Worm (Caenorhabditis elegans) whole organism, midembryonic: ENCODE data around the gene pro-3.
A peak's percentile ranks its signal among the peaks of the same experiment; 100 is the strongest.

ENCODE experiments used
- T22C8.4 ChIP-seq: fragments of 200-800 bp; sonication (Bioruptor generic); IDR thresholded peaks from 2 replicates; pipeline ENCODE4 v1.3.6; 2022; ENCODE audit warnings: missing genetic modification characterization, missing compliant biosample characterization
- cog-1 ChIP-seq: sonication (generic microtip); optimal IDR thresholded peaks from 2 replicates; lab custom pipeline; 2016; ENCODE audit warnings: missing genetic modification characterization, missing compliant biosample characterization
- flt-1 ChIP-seq: fragments of 200-800 bp; sonication (Bioruptor generic); IDR thresholded peaks from 2 replicates; pipeline ENCODE4 v1.3.6; 2022; ENCODE audit warnings: missing genetic modification characterization, missing compliant biosample characterization
- klf-2 ChIP-seq: fragments of 200-800 bp; sonication (Bioruptor generic); conservative IDR thresholded peaks from 2 replicates; pipeline ENCODE4 v1.3.6; 2022; ENCODE audit warnings: missing genetic modification reagents, missing genetic modification characterization, missing compliant biosample characterization
- med-1 ChIP-seq: sonication (generic microtip); optimal IDR thresholded peaks from 2 replicates; lab custom pipeline; 2017; ENCODE audit warnings: missing genetic modification characterization, mild to moderate bottlenecking, missing compliant biosample characterization, antibody characterized with exemption, missing genetic modification reagents; ENCODE audit not compliant: insufficient read depth
- ref-1 ChIP-seq: fragments of 200-800 bp; sonication (Bioruptor generic); conservative IDR thresholded peaks from 2 replicates; pipeline ENCODE4 v1.3.6; 2022; ENCODE audit warnings: missing genetic modification reagents, missing genetic modification characterization, missing compliant biosample characterization
- tab-1 ChIP-seq: fragments of 200-800 bp; sonication (Bioruptor generic); IDR thresholded peaks from 2 replicates; pipeline ENCODE4 v1.3.6; 2022; ENCODE audit warnings: missing genetic modification characterization, missing compliant biosample characterization
- ztf-23 ChIP-seq: fragments of 200-800 bp; sonication (Bioruptor generic); IDR thresholded peaks from 2 replicates; pipeline ENCODE4 v1.3.6; 2022; ENCODE audit warnings: missing genetic modification reagents, missing genetic modification characterization, missing compliant biosample characterization
- ztf-29 ChIP-seq: fragments of 200-800 bp; sonication (Bioruptor generic); IDR thresholded peaks from 2 replicates; pipeline ENCODE4 v1.3.6; 2022; ENCODE audit warnings: missing genetic modification reagents, missing genetic modification characterization, missing compliant biosample characterization

pro-3 gene

ce11 chrV:19119260-19119659, 1.0 kb upstream of the pro-3 start, which contains the start of gene Y39B6A.13:
TSS of gene Y39B6A.13 (minus strand) at chrV:19119425.
- no peak for TF ChIP-seq ztf-29 (GFP tag; lab: Robert Waterston, UW)
- TF ChIP-seq ref-1 = no peak
- TF ChIP-seq ztf-23 (GFP tag; lab: Robert Waterston, UW) = no peak
- no peak for TF ChIP-seq tab-1 (GFP tag; lab: Robert Waterston, UW)
- TF ChIP-seq T22C8.4 (GFP tag; lab: Robert Waterston, UW) = peak; percentile 43; the same call in 1 of the 2 replicates
- TF ChIP-seq klf-2 (GFP tag; lab: Robert Waterston, UW) = no peak
- TF ChIP-seq flt-1 = no peak

DNA sequence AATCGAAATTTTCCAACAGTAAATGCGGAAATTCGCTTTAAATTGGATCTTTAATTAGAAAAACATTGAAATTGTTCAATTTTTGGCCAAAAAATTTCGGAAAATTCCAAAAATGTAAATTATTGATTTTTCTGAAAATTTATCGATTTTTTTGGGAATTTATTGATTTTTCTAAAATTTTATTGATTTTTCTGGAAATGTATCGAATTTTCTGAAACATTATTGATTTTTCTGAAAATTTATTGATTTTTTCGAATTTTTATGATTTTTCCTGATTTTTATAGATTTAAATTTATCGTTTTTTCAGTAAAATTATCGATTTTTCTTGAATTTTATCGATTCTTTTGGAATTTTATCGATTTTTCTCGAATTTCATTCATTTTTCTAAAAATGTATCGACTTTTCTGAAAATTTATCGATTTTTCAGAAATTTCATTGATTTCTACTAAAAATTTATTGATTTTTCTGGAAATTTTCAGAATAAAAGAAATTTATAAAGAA, 1.3 kb downstream of the pro-3 start:
- TF ChIP-seq flt-1 (no peak), T22C8.4 (GFP tag; lab: Robert Waterston, UW) (peak; percentile 89), med-1 (GFP tag; lab: Kevin White, UChicago) (no peak), cog-1 (tag; lab: Kevin White, UChicago) (no peak), ztf-23 (GFP tag; lab: Robert Waterston, UW) (no peak), ref-1 (no peak)

- TF ChIP-seq T22C8.4 (GFP tag; lab: Robert Waterston, UW) = peak; percentile 99
Observed at ce11 chrV:19113639-19114038, 4.6 kb downstream of the pro-3 start.

DNA sequence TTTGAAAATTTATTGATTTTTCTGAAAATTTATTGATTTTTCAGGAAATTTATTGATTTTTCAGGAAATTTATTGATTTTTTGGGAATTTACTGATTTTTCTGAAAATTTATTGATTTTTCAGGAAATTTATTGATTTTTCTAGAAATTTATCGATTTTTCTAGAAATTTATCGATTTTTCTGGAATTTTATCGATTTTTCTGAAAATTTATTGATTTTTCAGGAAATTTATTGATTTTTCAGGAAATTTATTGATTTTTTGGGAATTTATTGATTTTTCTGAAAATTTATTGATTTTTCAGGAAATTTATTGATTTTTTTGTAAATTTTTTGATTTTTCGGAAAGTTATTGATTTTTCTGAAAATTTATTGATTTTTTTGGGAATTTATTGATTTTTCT, 5.6 kb downstream of the pro-3 start:
- TF ChIP-seq T22C8.4 (GFP tag; lab: Robert Waterston, UW) = peak; percentile 93

DNA sequence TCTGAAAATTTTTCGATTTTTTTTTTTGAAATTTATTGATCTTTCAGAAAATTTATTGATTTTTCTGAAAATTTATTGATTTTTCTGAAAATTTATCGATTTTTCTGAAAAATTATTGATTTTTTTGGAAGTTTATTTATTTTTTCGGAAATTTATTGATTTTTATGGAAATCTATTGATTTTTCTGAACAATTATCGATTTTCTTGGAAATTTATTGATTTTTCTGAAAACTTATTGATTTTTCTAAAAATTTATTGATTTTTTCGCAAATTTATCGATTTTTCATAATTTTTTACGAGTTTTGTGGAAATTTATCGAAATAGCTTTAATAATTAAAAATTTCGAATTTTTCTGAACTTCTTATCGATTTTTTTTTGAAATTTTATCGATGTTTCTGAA, 11.1 kb downstream of the pro-3 start:
- TF ChIP-seq ref-1 (no peak), cog-1 (tag; lab: Kevin White, UChicago) (no peak), ztf-29 (GFP tag; lab: Robert Waterston, UW) (no peak), flt-1 (no peak), tab-1 (GFP tag; lab: Robert Waterston, UW) (no peak), T22C8.4 (GFP tag; lab: Robert Waterston, UW) (peak; percentile 86)

ce11 chrV:19101589-19102201, 16.5 kb downstream of the pro-3 start, which contains the start of gene zhp-4:
TSS of gene zhp-4 (minus strand) at chrV:19101786.
- peak; percentile 95 for TF ChIP-seq T22C8.4 (GFP tag; lab: Robert Waterston, UW)

DNA sequence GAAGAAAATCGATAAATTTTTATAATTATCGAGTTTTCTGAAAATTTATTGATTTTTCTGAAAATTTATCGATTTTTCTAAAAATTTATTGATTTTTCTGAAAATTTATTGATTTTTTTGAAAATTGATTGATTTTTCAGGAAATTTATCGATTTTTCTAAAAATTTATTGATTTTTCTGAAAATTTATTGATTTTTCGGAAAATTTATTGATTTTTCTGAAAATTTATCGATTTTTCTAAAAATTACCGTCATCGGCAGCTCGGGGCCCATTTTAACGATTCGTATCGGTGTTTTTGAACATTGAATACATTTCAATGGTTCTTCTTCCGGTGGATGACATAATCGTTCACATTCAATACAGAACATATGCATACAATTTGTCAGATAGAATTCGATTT, 17.5 kb downstream of the pro-3 start:
- peak; percentile 88 for TF ChIP-seq T22C8.4 (GFP tag; lab: Robert Waterston, UW)

DNA sequence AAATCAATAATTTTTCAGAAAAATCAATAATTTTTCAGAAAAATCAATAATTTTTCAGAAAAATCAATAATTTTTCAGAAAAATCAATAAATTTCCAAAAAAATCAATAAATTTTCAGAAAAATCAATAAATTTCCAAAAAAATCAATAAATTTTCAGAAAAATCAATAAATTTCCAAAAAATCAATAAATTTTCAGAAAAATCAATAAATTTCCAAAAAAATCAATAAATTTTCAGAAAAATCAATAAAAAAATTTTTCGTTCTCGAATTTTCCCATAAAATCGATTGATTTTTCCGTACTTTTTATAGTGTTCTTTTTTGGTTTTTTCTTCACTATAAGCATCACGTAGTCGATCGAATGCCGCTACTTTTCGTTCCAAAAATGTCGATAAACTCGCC, 18.1 kb downstream of the pro-3 start:
- TF ChIP-seq T22C8.4 (GFP tag; lab: Robert Waterston, UW) = peak; percentile 98

DNA sequence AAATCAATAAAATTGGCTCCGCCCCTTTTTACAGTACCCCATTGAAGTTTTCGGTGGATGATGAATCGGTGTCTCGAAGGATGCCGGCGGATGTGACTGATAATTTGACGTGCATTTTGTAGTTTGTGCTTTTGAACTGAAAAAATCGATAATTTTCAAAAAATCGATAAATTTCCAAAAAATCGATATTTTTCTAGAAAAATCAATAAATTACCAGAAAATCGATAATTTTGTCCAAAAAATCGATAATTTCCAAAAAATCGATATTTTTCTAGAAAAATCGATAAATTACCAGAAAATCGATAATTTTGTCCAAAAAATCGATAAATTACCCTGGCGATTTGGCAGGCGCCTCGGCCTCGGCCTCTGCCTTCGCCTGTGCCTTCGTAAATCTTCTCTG, 18.7 kb downstream of the pro-3 start:
- TF ChIP-seq T22C8.4 (GFP tag; lab: Robert Waterston, UW) (peak; percentile 98), med-1 (GFP tag; lab: Kevin White, UChicago) (no peak)

DNA sequence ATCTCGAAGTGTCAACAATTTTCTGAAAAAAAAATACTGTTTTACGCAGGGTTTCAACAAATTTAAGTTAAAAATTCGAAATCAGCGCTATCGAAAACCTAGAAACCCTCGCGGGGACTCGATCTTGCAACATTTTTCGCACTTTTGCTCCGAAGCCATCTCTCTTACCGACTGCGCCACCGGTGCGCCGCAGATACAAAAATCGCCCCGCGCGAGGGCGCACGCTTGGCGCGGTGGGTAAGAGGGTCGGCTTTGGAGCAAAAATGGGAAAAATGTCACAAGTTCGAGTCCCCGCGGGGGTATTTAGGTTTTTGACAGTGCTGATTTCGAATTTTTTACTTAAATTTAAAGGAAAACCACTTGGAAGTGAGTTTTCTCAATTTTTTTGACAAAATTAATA, 27.3 kb downstream of the pro-3 start:
- no peak for TF ChIP-seq ztf-23 (GFP tag; lab: Robert Waterston, UW)
- TF ChIP-seq flt-1 = no peak
- no peak for TF ChIP-seq cog-1 (tag; lab: Kevin White, UChicago)
- no peak for TF ChIP-seq tab-1 (GFP tag; lab: Robert Waterston, UW)
- no peak for TF ChIP-seq ref-1
- no peak for TF ChIP-seq med-1 (GFP tag; lab: Kevin White, UChicago)
- TF ChIP-seq ztf-29 (GFP tag; lab: Robert Waterston, UW) = no peak
- no peak for TF ChIP-seq klf-2 (GFP tag; lab: Robert Waterston, UW)
- TF ChIP-seq T22C8.4 (GFP tag; lab: Robert Waterston, UW) = no peak

- TF ChIP-seq T22C8.4 (GFP tag; lab: Robert Waterston, UW) (peak; percentile 71), klf-2 (GFP tag; lab: Robert Waterston, UW) (no peak), ztf-23 (GFP tag; lab: Robert Waterston, UW) (no peak), med-1 (GFP tag; lab: Kevin White, UChicago) (no peak)
Observed at ce11 chrV:19087426-19087825, 30.8 kb downstream of the pro-3 start, which contains the start of gene nhr-145. TSS of gene nhr-145 (plus strand) at chrV:19087723.

- TF ChIP-seq klf-2 (GFP tag; lab: Robert Waterston, UW) = no peak
- TF ChIP-seq med-1 (GFP tag; lab: Kevin White, UChicago) = no peak
- TF ChIP-seq tab-1 (GFP tag; lab: Robert Waterston, UW) = no peak
- TF ChIP-seq cog-1 (tag; lab: Kevin White, UChicago) = no peak
- TF ChIP-seq T22C8.4 (GFP tag; lab: Robert Waterston, UW) = no peak
- TF ChIP-seq ztf-29 (GFP tag; lab: Robert Waterston, UW) = no peak
- no peak for TF ChIP-seq ref-1
- no peak for TF ChIP-seq flt-1
- TF ChIP-seq ztf-23 (GFP tag; lab: Robert Waterston, UW) = no peak
Observed at ce11 chrV:19083789-19084188, 34.4 kb downstream of the pro-3 start.
